Worm (Caenorhabditis elegans) whole organism, L1 larva: ENCODE results near the gene letm-1.

Experiments
- aly-2 ChIP-seq: fragments of 150-350 bp; optimal IDR thresholded peaks from 2 replicates; lab custom pipeline; 2014; ENCODE audit warnings: missing biosample characterization, missing genetic modification characterization
- blmp-1 ChIP-seq: fragments of 150-350 bp; optimal IDR thresholded peaks from 2 replicates; lab custom pipeline; 2014; ENCODE audit warnings: missing biosample characterization, missing genetic modification characterization
- dpl-1 ChIP-seq, 3 experiments: fragments of 150-350 bp in 2 of 3; sonication (generic microtip) in 1 of 3; optimal IDR thresholded peaks; 2 replicates each; lab custom pipeline; 2014 to 2017; ENCODE audit warnings: missing biosample characterization in 3 of 3, missing genetic modification characterization in 3 of 3, missing genetic modification reagents in 3 of 3
- nhr-12 ChIP-seq: sonication (generic microtip); optimal IDR thresholded peaks from 2 replicates; lab custom pipeline; 2017; ENCODE audit warnings: missing biosample characterization, missing genetic modification characterization
- nhr-28 ChIP-seq: fragments of 150-350 bp; optimal IDR thresholded peaks from 2 replicates; lab custom pipeline; 2014; ENCODE audit warnings: missing biosample characterization, missing genetic modification characterization
- pqm-1 ChIP-seq: sonication (generic microtip); optimal IDR thresholded peaks from 3 replicates; lab custom pipeline; 2017; ENCODE audit warnings: missing biosample characterization, missing genetic modification characterization

DNA sequence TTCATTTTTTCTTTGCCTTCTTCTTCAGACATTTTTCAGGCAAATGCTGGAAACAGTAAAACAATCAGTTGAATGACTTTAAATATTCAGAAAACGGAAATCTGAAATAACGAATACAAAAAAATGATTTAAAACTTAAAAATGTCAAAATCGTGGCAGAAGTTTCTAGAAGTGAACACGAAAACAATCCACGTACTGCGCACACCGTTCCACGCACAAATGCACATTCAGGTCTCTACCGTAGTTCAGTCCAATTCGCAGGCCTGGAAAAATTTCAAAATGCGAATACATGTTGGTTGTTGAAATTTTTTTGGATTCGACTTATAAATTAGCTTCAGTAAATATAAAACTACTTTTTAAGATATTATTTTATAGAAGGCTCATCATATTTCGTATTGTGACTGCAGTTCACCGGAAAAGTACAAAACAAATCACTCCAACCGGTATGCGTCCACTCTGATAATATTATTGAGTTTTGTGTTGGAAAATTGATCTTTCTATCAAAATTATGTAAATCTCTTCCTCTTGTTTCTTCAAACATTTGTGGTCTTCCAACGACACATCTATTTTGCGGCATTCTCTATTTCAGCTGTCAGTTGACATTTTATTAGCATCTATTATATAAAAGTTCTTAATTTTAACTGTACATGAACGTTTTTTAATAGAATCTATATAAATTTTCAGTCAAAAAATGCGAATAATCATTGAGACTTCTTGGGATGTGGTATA lies 11.0 kb downstream of the letm-1 start, which contains the start of the genes mip-2 and F58G11.4:
- TF ChIP-seq pqm-1, result no peak
- no peak for TF ChIP-seq nhr-12 (tag; lab: Kevin White, UChicago)
- no peak for TF ChIP-seq aly-2
- TF ChIP-seq nhr-28 (tag; lab: Kevin White, UChicago), result no peak
- no peak for TF ChIP-seq dpl-1 (GFP tag; optimal IDR thresholded peaks at IDR 0.05; lab: Kevin White, UChicago)
- TF ChIP-seq blmp-1 (tag; lab: Kevin White, UChicago), result no peak
